Fruit fly (Drosophila melanogaster) whole organism, embryonic: ENCODE data around the gene Nepl7.
A peak's percentile ranks its signal among the peaks of the same experiment; 100 is the strongest.

ENCODE experiments used
- Aef1 ChIP-seq: fragments of 200-800 bp; sonication (Bioruptor generic); IDR thresholded peaks from 3 replicates; pipeline ENCODE4 v1.3.6; 2022; ENCODE audit warnings: missing biosample characterization, missing genetic modification characterization
- BtbVII ChIP-seq: fragments of 200-800 bp; sonication (Bioruptor generic); optimal IDR thresholded peaks from 3 replicates; lab custom pipeline; 2017; ENCODE audit warnings: missing biosample characterization, mild to moderate bottlenecking, missing genetic modification characterization
- CG10209 ChIP-seq: fragments of 200-800 bp; sonication (Bioruptor generic); optimal IDR thresholded peaks from 3 replicates; lab custom pipeline; 2017; ENCODE audit warnings: missing biosample characterization, mild to moderate bottlenecking, missing genetic modification characterization, missing genetic modification reagents
- CG1024 ChIP-seq: fragments of 200-800 bp; sonication (Bioruptor generic); IDR thresholded peaks from 2 replicates; pipeline ENCODE4 v1.3.6; 2022; ENCODE audit warnings: missing biosample characterization, missing genetic modification characterization
- CG12071 ChIP-seq: fragments of 200-800 bp; sonication (Bioruptor generic); optimal IDR thresholded peaks from 3 replicates; lab custom pipeline; 2018; ENCODE audit warnings: missing biosample characterization, mild to moderate bottlenecking, missing genetic modification characterization
- CG12299 ChIP-seq: fragments of 200-800 bp; sonication (Bioruptor generic); optimal IDR thresholded peaks from 2 replicates; lab custom pipeline; 2018; ENCODE audit warnings: missing biosample characterization, mild to moderate bottlenecking, missing genetic modification characterization
- CG14014 ChIP-seq: fragments of 200-800 bp; sonication (Bioruptor generic); IDR thresholded peaks from 2 replicates; pipeline ENCODE4 v1.3.6; 2022; ENCODE audit warnings: missing biosample characterization, missing genetic modification characterization
- CG14667 ChIP-seq: fragments of 200-800 bp; sonication (Bioruptor generic); IDR thresholded peaks from 2 replicates; pipeline ENCODE4 v1.3.6; 2022; ENCODE audit warnings: missing biosample characterization, missing genetic modification characterization
- CG14965 ChIP-seq: fragments of 200-800 bp; sonication (Bioruptor generic); optimal IDR thresholded peaks from 2 replicates; lab custom pipeline; 2016; ENCODE audit warnings: missing biosample characterization, missing genetic modification characterization, borderline replicate concordance
- CG17802 ChIP-seq: fragments of 200-800 bp; sonication (Bioruptor generic); optimal IDR thresholded peaks from 2 replicates; lab custom pipeline; 2018; ENCODE audit warnings: missing biosample characterization, mild to moderate bottlenecking, missing genetic modification characterization, moderate library complexity
- CG18011 ChIP-seq: fragments of 200-800 bp; sonication (Bioruptor generic); optimal IDR thresholded peaks from 2 replicates; lab custom pipeline; 2017; ENCODE audit warnings: missing biosample characterization, missing genetic modification characterization, mild to moderate bottlenecking, moderate library complexity, missing genotype
- CG18764 ChIP-seq: fragments of 200-800 bp; sonication (Bioruptor generic); optimal IDR thresholded peaks from 3 replicates; lab custom pipeline; 2016; ENCODE audit warnings: missing biosample characterization, missing genetic modification characterization
- CG3065 ChIP-seq: fragments of 200-800 bp; sonication (Bioruptor generic); optimal IDR thresholded peaks from 2 replicates; lab custom pipeline; 2016; ENCODE audit warnings: missing biosample characterization, missing genetic modification characterization
- CG31441 ChIP-seq: fragments of 200-800 bp; sonication (Bioruptor generic); IDR thresholded peaks from 2 replicates; pipeline ENCODE4 v1.3.6; 2022; ENCODE audit warnings: missing biosample characterization, missing genetic modification characterization
- CG32532 ChIP-seq: fragments of 200-800 bp; sonication (Bioruptor generic); IDR thresholded peaks from 2 replicates; pipeline ENCODE4 v1.3.6; 2022; ENCODE audit warnings: missing biosample characterization, missing genetic modification characterization
- CG34376 ChIP-seq: fragments of 200-800 bp; sonication (Bioruptor generic); optimal IDR thresholded peaks from 2 replicates; lab custom pipeline; 2018; ENCODE audit warnings: missing biosample characterization, mild to moderate bottlenecking, missing genetic modification characterization
- CG4730 ChIP-seq: fragments of 200-800 bp; sonication (Bioruptor generic); IDR thresholded peaks from 2 replicates; pipeline ENCODE4 v1.3.6; 2022; ENCODE audit warnings: missing biosample characterization, missing genetic modification characterization
- CG6272 ChIP-seq: fragments of 200-800 bp; sonication (Bioruptor generic); IDR thresholded peaks from 2 replicates; pipeline ENCODE4 v1.3.6; 2022; ENCODE audit warnings: missing biosample characterization, missing genetic modification characterization
- CG8388 ChIP-seq: fragments of 200-800 bp; sonication (Bioruptor generic); optimal IDR thresholded peaks from 2 replicates; lab custom pipeline; 2019; ENCODE audit warnings: missing biosample characterization, mild to moderate bottlenecking, missing genetic modification characterization, moderate library complexity
- CG8765 ChIP-seq: fragments of 200-800 bp; sonication (Bioruptor generic); IDR thresholded peaks from 2 replicates; pipeline ENCODE4 v1.3.6; 2022; ENCODE audit warnings: missing biosample characterization, missing genetic modification characterization
- CG9932 ChIP-seq: fragments of 200-800 bp; sonication (Bioruptor generic); IDR thresholded peaks from 2 replicates; pipeline ENCODE4 v1.3.6; 2022; ENCODE audit warnings: missing biosample characterization, missing genetic modification characterization
- Chrac-16 ChIP-seq: fragments of 200-800 bp; sonication (Bioruptor generic); optimal IDR thresholded peaks from 3 replicates; lab custom pipeline; 2016; ENCODE audit warnings: missing biosample characterization, missing genetic modification characterization
- D19B ChIP-seq: fragments of 200-800 bp; sonication (Bioruptor generic); optimal IDR thresholded peaks from 2 replicates; lab custom pipeline; 2017; ENCODE audit warnings: missing biosample characterization, mild to moderate bottlenecking, missing genetic modification characterization
- Dip3 ChIP-seq: fragments of 200-800 bp; sonication (Bioruptor generic); optimal IDR thresholded peaks from 3 replicates; lab custom pipeline; 2016; ENCODE audit warnings: missing biosample characterization, missing genetic modification characterization
- Hmr ChIP-seq: fragments of 200-800 bp; sonication (Bioruptor generic); optimal IDR thresholded peaks from 3 replicates; lab custom pipeline; 2017; ENCODE audit warnings: mild to moderate bottlenecking, missing biosample characterization, missing genetic modification reagents, missing genetic modification characterization
- Nf-YA ChIP-seq: fragments of 200-800 bp; sonication (Bioruptor generic); IDR thresholded peaks from 2 replicates; pipeline ENCODE4 v1.3.6; 2022; ENCODE audit warnings: missing biosample characterization, missing genetic modification characterization
- Oli ChIP-seq: fragments of 200-800 bp; sonication (Bioruptor generic); optimal IDR thresholded peaks from 2 replicates; lab custom pipeline; 2018; ENCODE audit warnings: missing biosample characterization, mild to moderate bottlenecking, missing genetic modification characterization, moderate library complexity
- Rfx ChIP-seq: fragments of 200-800 bp; sonication (Bioruptor generic); IDR thresholded peaks from 2 replicates; pipeline ENCODE4 v1.3.6; 2022; ENCODE audit warnings: missing biosample characterization, missing genetic modification characterization
- Rx ChIP-seq: fragments of 200-800 bp; sonication (Bioruptor generic); IDR thresholded peaks from 2 replicates; pipeline ENCODE4 v1.3.6; 2022; ENCODE audit warnings: missing biosample characterization, missing genetic modification characterization
- Sox102F ChIP-seq: fragments of 200-800 bp; sonication (Bioruptor generic); optimal IDR thresholded peaks from 2 replicates; lab custom pipeline; 2018; ENCODE audit warnings: missing biosample characterization, mild to moderate bottlenecking, missing genetic modification characterization, moderate library complexity
- Ssrp ChIP-seq: fragments of 200-800 bp; sonication (Bioruptor generic); optimal IDR thresholded peaks from 2 replicates; lab custom pipeline; 2018; ENCODE audit warnings: missing biosample characterization, mild to moderate bottlenecking, missing genetic modification characterization, moderate library complexity
- ac ChIP-seq: fragments of 200-800 bp; sonication (Bioruptor generic); optimal IDR thresholded peaks from 3 replicates; lab custom pipeline; 2017; ENCODE audit warnings: missing biosample characterization, mild to moderate bottlenecking, missing genetic modification characterization
- bbx ChIP-seq: fragments of 200-800 bp; sonication (Bioruptor generic); IDR thresholded peaks from 2 replicates; pipeline ENCODE4 v1.3.6; 2022; ENCODE audit warnings: missing biosample characterization, missing genetic modification characterization; ENCODE audit not compliant: partially characterized antibody
- bsh ChIP-seq, 2 experiments: fragments of 200-800 bp; sonication (Bioruptor generic); optimal IDR thresholded peaks; 2 replicates each; lab custom pipeline; 2017 to 2018; ENCODE audit warnings: mild to moderate bottlenecking in 2 of 2, missing biosample characterization in 2 of 2, missing genetic modification characterization in 2 of 2, moderate library complexity in 1 of 2
- grn ChIP-seq: fragments of 200-800 bp; sonication (Bioruptor generic); optimal IDR thresholded peaks from 3 replicates; lab custom pipeline; 2017; ENCODE audit warnings: missing biosample characterization, missing genetic modification characterization
- gt ChIP-seq: fragments of 200-800 bp; sonication (Bioruptor generic); IDR thresholded peaks from 2 replicates; pipeline ENCODE4 v1.3.6; 2022; ENCODE audit warnings: missing biosample characterization, missing genetic modification characterization
- insv ChIP-seq, 2 experiments: fragments of 200-800 bp; sonication (Bioruptor generic); optimal IDR thresholded peaks; 3 replicates each; lab custom pipeline; 2016 to 2018; ENCODE audit warnings: missing biosample characterization in 2 of 2, missing genetic modification characterization in 2 of 2
- inv ChIP-seq: fragments of 200-800 bp; sonication (Bioruptor generic); IDR thresholded peaks from 2 replicates; pipeline ENCODE4 v1.3.6; 2022; ENCODE audit warnings: missing biosample characterization, missing genetic modification characterization; ENCODE audit not compliant: partially characterized antibody
- jing ChIP-seq: fragments of 200-800 bp; sonication (Bioruptor generic); optimal IDR thresholded peaks from 2 replicates; lab custom pipeline; 2018; ENCODE audit warnings: missing biosample characterization, mild to moderate bottlenecking, missing genetic modification characterization
- nau ChIP-seq: fragments of 200-800 bp; sonication (Bioruptor generic); optimal IDR thresholded peaks from 3 replicates; lab custom pipeline; 2017; ENCODE audit warnings: missing biosample characterization, mild to moderate bottlenecking, missing genetic modification characterization, missing genetic modification reagents
- nerfin-1 ChIP-seq: fragments of 200-800 bp; sonication (Bioruptor generic); optimal IDR thresholded peaks from 3 replicates; lab custom pipeline; 2019; ENCODE audit warnings: missing biosample characterization, mild to moderate bottlenecking, missing genetic modification characterization, moderate library complexity
- oc ChIP-seq: fragments of 200-800 bp; sonication (Bioruptor generic); optimal IDR thresholded peaks from 2 replicates; lab custom pipeline; 2018; ENCODE audit warnings: missing biosample characterization, mild to moderate bottlenecking, missing genetic modification characterization, moderate library complexity
- onecut ChIP-seq: fragments of 200-800 bp; sonication (Bioruptor generic); IDR thresholded peaks from 2 replicates; pipeline ENCODE4 v1.3.6; 2022; ENCODE audit warnings: missing biosample characterization, missing genetic modification characterization
- pfk ChIP-seq: fragments of 200-800 bp; sonication (Bioruptor generic); optimal IDR thresholded peaks from 2 replicates; lab custom pipeline; 2018; ENCODE audit warnings: missing biosample characterization, mild to moderate bottlenecking, missing genetic modification characterization, moderate library complexity
- sc ChIP-seq, 3 experiments: fragments of >200 bp in 2 of 3; fragments of 200-800 bp in 1 of 3; sonication (Bioruptor generic) in 1 of 3; optimal IDR thresholded peaks; 2 replicates in 2 of 3; 3 replicates in 1 of 3; lab custom pipeline; 2017; ENCODE audit warnings: mild to moderate bottlenecking in 1 of 3, missing biosample characterization in 1 of 3, missing genetic modification characterization in 1 of 3, missing genetic modification reagents in 1 of 3
- sens ChIP-seq: fragments of 200-800 bp; sonication (Bioruptor generic); peaks from one replicate; lab custom pipeline; 2016; ENCODE audit warnings: missing biosample characterization, missing genetic modification characterization
- sim ChIP-seq: fragments of 200-800 bp; sonication (Bioruptor generic); IDR thresholded peaks from 2 replicates; pipeline ENCODE4 v1.3.6; 2022; ENCODE audit warnings: missing biosample characterization, missing genetic modification characterization
- z ChIP-seq: fragments of 200-800 bp; sonication (Bioruptor generic); IDR thresholded peaks from 3 replicates; pipeline ENCODE4 v1.3.6; 2022; ENCODE audit warnings: missing biosample characterization, missing genetic modification characterization
- zf30C ChIP-seq: fragments of 200-800 bp; sonication (Bioruptor generic); optimal IDR thresholded peaks from 3 replicates; lab custom pipeline; 2018; ENCODE audit warnings: missing biosample characterization, mild to moderate bottlenecking, missing genetic modification characterization
- zfh2 ChIP-seq: fragments of 200-800 bp; sonication (Bioruptor generic); optimal IDR thresholded peaks from 2 replicates; lab custom pipeline; 2016; ENCODE audit warnings: missing biosample characterization, missing genetic modification characterization

Nepl7 gene

dm6 chr2L:12618016-12618675, 51.4 kb downstream of the Nepl7 start (continued):
- TF ChIP-seq CG1024 (GFP tag; lab: Robert Waterston, UW) (no peak), CG14014 (GFP tag; lab: Robert Waterston, UW) (0 out of 2 replicates have a peak, but pooled peaks have one; percentile 5), grn (GFP tag; lab: Kevin White, UChicago) (no peak), Sox102F (GFP tag; lab: Kevin White, UChicago) (no peak), CG8388 (GFP tag; lab: Kevin White, UChicago) (no peak), D19B (GFP tag; lab: Kevin White, UChicago) (no peak), zf30C (GFP tag; lab: Kevin White, UChicago) (no peak), CG4730 (GFP tag; lab: Robert Waterston, UW) (no peak), CG10209 (GFP tag; lab: Kevin White, UChicago) (no peak), Nf-YA (GFP tag; lab: Robert Waterston, UW) (peak; percentile 84), onecut (no peak), zfh2 (GFP tag; lab: Kevin White, UChicago) (no peak), ac (GFP tag; lab: Kevin White, UChicago) (no peak), CG32532 (GFP tag; lab: Robert Waterston, UW) (no peak), sim (GFP tag; lab: Robert Waterston, UW) (no peak), BtbVII (GFP tag; lab: Kevin White, UChicago) (no peak), nau (GFP tag; lab: Kevin White, UChicago) (no peak), jing (peak; percentile 24), inv (GFP tag; lab: Robert Waterston, UW) (no peak), insv (GFP tag; optimal IDR thresholded peaks at IDR 0.05; lab: Kevin White, UChicago) (peak; percentile 37 to 89), CG14965 (GFP tag; lab: Kevin White, UChicago) (no peak), gt (no peak), CG8765 (GFP tag; lab: Robert Waterston, UW) (no peak), CG12299 (no peak), nerfin-1 (tag; lab: Kevin White, UChicago) (peak; percentile 26), Aef1 (GFP tag; lab: Robert Waterston, UW) (no peak), z (GFP tag; lab: Robert Waterston, UW) (peak; percentile 62; the same call in 2 of the 3 replicates), sc (optimal IDR thresholded peaks at IDR 0.05; lab: Kevin White, UChicago) (no peak), sc (GFP tag; optimal IDR thresholded peaks at IDR 0.05; lab: Kevin White, UChicago) (no peak), sens (GFP tag; lab: Kevin White, UChicago) (peak; percentile 44), CG18764 (GFP tag; lab: Kevin White, UChicago) (no peak), Oli (tag; lab: Kevin White, UChicago) (no peak), CG17802 (tag; lab: Kevin White, UChicago) (no peak), Rx (GFP tag; lab: Robert Waterston, UW) (no peak), CG18011 (GFP tag; lab: Kevin White, UChicago) (no peak), Ssrp (tag; lab: Kevin White, UChicago) (no peak), oc (peak; percentile 3), bbx (no peak), bsh (GFP tag; optimal IDR thresholded peaks at IDR 0.05; lab: Kevin White, UChicago) (no peak), CG9932 (GFP tag; lab: Robert Waterston, UW) (no peak), CG34376 (GFP tag; lab: Kevin White, UChicago) (peak; percentile 10), Hmr (GFP tag; lab: Kevin White, UChicago) (no peak), CG31441 (GFP tag; lab: Robert Waterston, UW) (no peak), pfk (GFP tag; lab: Kevin White, UChicago) (no peak), Chrac-16 (GFP tag; lab: Kevin White, UChicago) (no peak), CG14667 (no peak), Dip3 (GFP tag; lab: Kevin White, UChicago) (no peak), CG6272 (no peak), CG12071 (GFP tag; lab: Kevin White, UChicago) (peak; percentile 1), CG3065 (GFP tag; lab: Kevin White, UChicago) (no peak), Rfx (GFP tag; lab: Robert Waterston, UW) (no peak)
